Worm (Caenorhabditis elegans) whole organism, L4 larva: ENCODE measurements around the gene C50B8.4.

ENCODE experiments used
- F37D6.2 ChIP-seq: sonication (generic microtip); optimal IDR thresholded peaks from 2 replicates; lab custom pipeline; 2016; ENCODE audit warnings: mild to moderate bottlenecking, missing genetic modification characterization, missing compliant biosample characterization
- T20F7.1 ChIP-seq: fragments of 200-800 bp; sonication (Bioruptor generic); optimal IDR thresholded peaks from 2 replicates; lab custom pipeline; 2018; ENCODE audit warnings: mild to moderate bottlenecking, missing genetic modification characterization, missing compliant biosample characterization
- T26A8.4 ChIP-seq: fragments of 200-800 bp; sonication (Bioruptor generic); IDR thresholded peaks from 2 replicates; pipeline ENCODE4 v1.3.6; 2022; ENCODE audit warnings: missing genetic modification characterization, missing compliant biosample characterization
- Y5F2A.4 ChIP-seq: fragments of 200-800 bp; sonication (Bioruptor generic); optimal IDR thresholded peaks from 2 replicates; lab custom pipeline; 2018; ENCODE audit warnings: mild to moderate bottlenecking, missing genetic modification characterization, missing compliant biosample characterization
- aha-1 ChIP-seq: fragments of 150-350 bp; peaks from one replicate; lab custom pipeline; 2014; ENCODE audit warnings: missing biosample characterization, missing genetic modification characterization
- aly-2 ChIP-seq: sonication (generic microtip); optimal IDR thresholded peaks from 2 replicates; lab custom pipeline; 2018; ENCODE audit warnings: missing biosample characterization, missing genetic modification characterization
- arid-1 ChIP-seq: fragments of 200-800 bp; sonication (Bioruptor generic); conservative IDR thresholded peaks from 2 replicates; pipeline ENCODE4 v1.3.6; 2022; ENCODE audit warnings: missing genetic modification reagents, missing genetic modification characterization, missing compliant biosample characterization
- ceh-20 ChIP-seq: fragments of 200-800 bp; sonication (Bioruptor generic); IDR thresholded peaks from 2 replicates; pipeline ENCODE4 v1.3.6; 2022; ENCODE audit warnings: missing genetic modification reagents, missing genetic modification characterization, missing compliant biosample characterization
- ceh-28 ChIP-seq: fragments of 150-350 bp; optimal IDR thresholded peaks from 2 replicates; lab custom pipeline; 2014; ENCODE audit warnings: missing biosample characterization, missing genetic modification reagents, missing genetic modification characterization
- ceh-32 ChIP-seq: sonication (generic microtip); optimal IDR thresholded peaks from 2 replicates; lab custom pipeline; 2016; ENCODE audit warnings: mild to moderate bottlenecking, missing genetic modification characterization, missing compliant biosample characterization; ENCODE audit not compliant: poor library complexity
- ceh-44 ChIP-seq: fragments of 200-800 bp; sonication (Bioruptor generic); IDR thresholded peaks from 2 replicates; pipeline ENCODE4 v1.3.6; 2022; ENCODE audit warnings: missing genetic modification reagents, missing genetic modification characterization, missing compliant biosample characterization
- ceh-62 ChIP-seq: sonication (generic microtip); optimal IDR thresholded peaks from 2 replicates; lab custom pipeline; 2017; ENCODE audit warnings: missing biosample characterization, missing genetic modification characterization
- ctbp-1 ChIP-seq: fragments of 200-800 bp; sonication (Bioruptor generic); IDR thresholded peaks from 2 replicates; pipeline ENCODE4 v1.3.6; 2022; ENCODE audit warnings: missing genetic modification reagents, missing genetic modification characterization, missing compliant biosample characterization
- daf-16 ChIP-seq, 3 experiments: sonication (generic microtip); optimal IDR thresholded peaks; 2 replicates each; lab custom pipeline; 2016 to 2017; ENCODE audit warnings: missing genetic modification characterization in 3 of 3, missing genetic modification reagents in 3 of 3, mild to moderate bottlenecking in 2 of 3, missing compliant biosample characterization in 2 of 3, missing biosample characterization in 1 of 3, moderate library complexity in 1 of 3
- daf-19 ChIP-seq: fragments of 200-800 bp; sonication (Bioruptor generic); conservative IDR thresholded peaks from 2 replicates; pipeline ENCODE4 v1.3.6; 2022; ENCODE audit warnings: missing genetic modification characterization, missing compliant biosample characterization
- dmd-8 ChIP-seq: fragments of 200-800 bp; sonication (Bioruptor generic); IDR thresholded peaks from 2 replicates; pipeline ENCODE4 v1.3.6; 2022; ENCODE audit warnings: missing genetic modification characterization, missing compliant biosample characterization
- dmd-9 ChIP-seq: fragments of 200-800 bp; sonication (Bioruptor generic); IDR thresholded peaks from 2 replicates; pipeline ENCODE4 v1.3.6; 2022; ENCODE audit warnings: missing genetic modification reagents, missing genetic modification characterization, missing compliant biosample characterization
- dpl-1 ChIP-seq: fragments of 150-350 bp; optimal IDR thresholded peaks from 2 replicates; lab custom pipeline; 2014; ENCODE audit warnings: missing biosample characterization, missing genetic modification reagents, missing genetic modification characterization
- duxl-1 ChIP-seq: sonication (generic microtip); optimal IDR thresholded peaks from 2 replicates; lab custom pipeline; 2016; ENCODE audit warnings: mild to moderate bottlenecking, missing genetic modification characterization, moderate library complexity, missing compliant biosample characterization; ENCODE audit not compliant: poor library complexity
- dve-1 ChIP-seq: sonication (generic microtip); optimal IDR thresholded peaks from 2 replicates; lab custom pipeline; 2017; ENCODE audit warnings: antibody characterized with exemption, mild to moderate bottlenecking, missing genetic modification characterization, missing compliant biosample characterization; ENCODE audit not compliant: insufficient read depth
- hif-1 ChIP-seq, 2 experiments: sonication (generic microtip); optimal IDR thresholded peaks; 2 replicates each; lab custom pipeline; 2016 to 2017; ENCODE audit warnings: missing compliant biosample characterization in 2 of 2, missing genetic modification characterization in 2 of 2, missing genetic modification reagents in 2 of 2, missing genotype in 2 of 2, mild to moderate bottlenecking in 1 of 2
- hlh-30 ChIP-seq: sonication (generic microtip); optimal IDR thresholded peaks from 2 replicates; lab custom pipeline; 2017; ENCODE audit warnings: antibody characterized with exemption, mild to moderate bottlenecking, missing genetic modification characterization, missing compliant biosample characterization; ENCODE audit not compliant: insufficient read depth
- jun-1 ChIP-seq: fragments of 150-350 bp; optimal IDR thresholded peaks from 2 replicates; lab custom pipeline; 2014; ENCODE audit warnings: missing biosample characterization, missing genetic modification reagents, missing genetic modification characterization
- lin-38 ChIP-seq: fragments of 200-800 bp; sonication (Bioruptor generic); IDR thresholded peaks from 2 replicates; pipeline ENCODE4 v1.3.6; 2022; ENCODE audit warnings: missing genetic modification reagents, missing genetic modification characterization, missing compliant biosample characterization
- lir-3 ChIP-seq: sonication (generic microtip); optimal IDR thresholded peaks from 2 replicates; lab custom pipeline; 2016; ENCODE audit warnings: mild to moderate bottlenecking, missing genetic modification characterization, missing compliant biosample characterization
- lsy-2 ChIP-seq, 2 experiments: fragments of 150-350 bp in 1 of 2; sonication (generic microtip) in 1 of 2; optimal IDR thresholded peaks; 2 replicates each; lab custom pipeline; 2014 to 2017; ENCODE audit warnings: missing biosample characterization in 2 of 2, missing genetic modification characterization in 2 of 2
- madf-5 ChIP-seq, 2 experiments: fragments of 200-800 bp; sonication (Bioruptor generic); IDR thresholded peaks; 2 replicates each; pipeline ENCODE4 v1.3.6; 2022; ENCODE audit warnings: missing compliant biosample characterization in 2 of 2, missing genetic modification characterization in 2 of 2
- madf-9 ChIP-seq: fragments of 200-800 bp; sonication (Bioruptor generic); conservative IDR thresholded peaks from 2 replicates; pipeline ENCODE4 v1.3.6; 2022; ENCODE audit warnings: missing genetic modification reagents, missing genetic modification characterization, missing compliant biosample characterization
- mdl-1 ChIP-seq, 2 experiments: fragments of 150-350 bp in 1 of 2; sonication (generic microtip) in 1 of 2; optimal IDR thresholded peaks; 2 replicates each; lab custom pipeline; 2014 to 2017; ENCODE audit warnings: missing biosample characterization in 2 of 2, missing genetic modification characterization in 2 of 2
- mep-1 ChIP-seq: fragments of 150-350 bp; sonication (generic microtip); optimal IDR thresholded peaks from 3 replicates; lab custom pipeline; 2014; ENCODE audit warnings: missing biosample characterization, missing genetic modification characterization
- mes-2 ChIP-seq: sonication (generic microtip); optimal IDR thresholded peaks from 2 replicates; lab custom pipeline; 2016; ENCODE audit warnings: missing genotype, mild to moderate bottlenecking, missing genetic modification characterization, missing compliant biosample characterization; ENCODE audit not compliant: poor library complexity, severe bottlenecking
- nhr-10 ChIP-seq: fragments of 150-350 bp; optimal IDR thresholded peaks from 2 replicates; lab custom pipeline; 2014; ENCODE audit warnings: missing biosample characterization, missing genetic modification characterization
- nhr-102 ChIP-seq: sonication (generic microtip); optimal IDR thresholded peaks from 2 replicates; lab custom pipeline; 2016; ENCODE audit warnings: mild to moderate bottlenecking, missing genetic modification characterization, moderate library complexity, missing compliant biosample characterization
- nhr-237 ChIP-seq: sonication (generic microtip); optimal IDR thresholded peaks from 2 replicates; lab custom pipeline; 2017; ENCODE audit warnings: missing biosample characterization, missing genetic modification characterization
- nhr-28 ChIP-seq: fragments of 150-350 bp; optimal IDR thresholded peaks from 2 replicates; lab custom pipeline; 2014; ENCODE audit warnings: missing biosample characterization, missing genetic modification characterization
- nhr-6 ChIP-seq: fragments of 150-350 bp; optimal IDR thresholded peaks from 2 replicates; lab custom pipeline; 2014; ENCODE audit warnings: missing biosample characterization, missing genetic modification characterization
- nhr-76 ChIP-seq: fragments of 150-350 bp; optimal IDR thresholded peaks from 2 replicates; lab custom pipeline; 2014; ENCODE audit warnings: missing biosample characterization, missing genetic modification characterization
- pqm-1 ChIP-seq: sonication (generic microtip); optimal IDR thresholded peaks from 2 replicates; lab custom pipeline; 2017; ENCODE audit warnings: missing biosample characterization, missing genetic modification characterization
- rbr-2 ChIP-seq: sonication (generic microtip); optimal IDR thresholded peaks from 2 replicates; lab custom pipeline; 2016; ENCODE audit warnings: missing genotype, missing genetic modification characterization, missing compliant biosample characterization
- spr-1 ChIP-seq: sonication (generic microtip); optimal IDR thresholded peaks from 2 replicates; lab custom pipeline; 2016; ENCODE audit warnings: mild to moderate bottlenecking, missing genetic modification characterization, missing compliant biosample characterization
- spr-3 ChIP-seq: fragments of 200-800 bp; sonication (Bioruptor generic); optimal IDR thresholded peaks from 2 replicates; lab custom pipeline; 2018; ENCODE audit warnings: mild to moderate bottlenecking, missing genetic modification characterization, missing compliant biosample characterization
- tag-97 ChIP-seq: fragments of 200-800 bp; sonication (Bioruptor generic); IDR thresholded peaks from 2 replicates; pipeline ENCODE4 v1.3.6; 2022; ENCODE audit warnings: missing genetic modification characterization, missing compliant biosample characterization
- unc-130 ChIP-seq: sonication (generic microtip); optimal IDR thresholded peaks from 2 replicates; lab custom pipeline; 2016; ENCODE audit warnings: missing genetic modification reagents, missing genetic modification characterization, missing compliant biosample characterization
- vab-7 ChIP-seq: fragments of 200-800 bp; sonication (Bioruptor generic); IDR thresholded peaks from 2 replicates; pipeline ENCODE4 v1.3.6; 2022; ENCODE audit warnings: missing genetic modification reagents, missing genetic modification characterization, missing compliant biosample characterization
- zfp-2 ChIP-seq: sonication (generic microtip); optimal IDR thresholded peaks from 2 replicates; lab custom pipeline; 2016; ENCODE audit warnings: mild to moderate bottlenecking, missing genetic modification characterization, missing compliant biosample characterization
- zfp-3 ChIP-seq: fragments of 200-800 bp; sonication (Bioruptor generic); conservative IDR thresholded peaks from 2 replicates; pipeline ENCODE4 v1.3.6; 2022; ENCODE audit warnings: missing genetic modification reagents, missing genetic modification characterization, missing compliant biosample characterization

C50B8.4 gene

DNA sequence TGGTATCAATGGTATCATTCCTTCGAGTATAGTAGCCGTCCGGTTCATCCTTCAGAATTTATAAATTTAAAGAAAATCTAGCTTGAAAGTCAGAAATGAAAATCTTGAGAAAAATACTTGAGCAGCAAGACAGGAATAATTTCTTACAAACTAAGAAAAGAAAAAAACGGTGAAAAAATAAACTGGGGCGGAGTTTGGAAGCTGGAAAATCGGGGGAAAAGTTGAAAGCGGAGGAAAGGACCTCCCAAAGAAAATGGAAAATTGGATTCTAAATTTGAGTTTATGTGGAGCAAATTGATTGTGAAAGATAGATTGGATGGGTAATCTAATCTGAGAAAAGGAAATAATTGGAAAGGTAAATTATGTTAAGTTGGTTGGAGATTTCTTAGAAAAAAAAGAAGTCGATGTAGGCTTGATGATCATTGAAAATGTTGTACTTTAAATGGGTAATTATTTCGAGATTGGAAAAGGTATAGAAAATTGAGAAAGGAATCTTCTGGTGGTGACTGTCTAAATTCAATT is 35.7 kb upstream of the C50B8.4 start, which contains the start of gene frpr-5:
Gene frpr-5 (minus strand): TSS at position 51 of the 522 bp plus-strand sequence.
- no peak for TF ChIP-seq dpl-1 (GFP tag; lab: Kevin White, UChicago)
- no peak for TF ChIP-seq daf-19 (GFP tag; lab: Robert Waterston, UW)
- no peak for TF ChIP-seq ceh-32 (tag; lab: Kevin White, UChicago)

DNA sequence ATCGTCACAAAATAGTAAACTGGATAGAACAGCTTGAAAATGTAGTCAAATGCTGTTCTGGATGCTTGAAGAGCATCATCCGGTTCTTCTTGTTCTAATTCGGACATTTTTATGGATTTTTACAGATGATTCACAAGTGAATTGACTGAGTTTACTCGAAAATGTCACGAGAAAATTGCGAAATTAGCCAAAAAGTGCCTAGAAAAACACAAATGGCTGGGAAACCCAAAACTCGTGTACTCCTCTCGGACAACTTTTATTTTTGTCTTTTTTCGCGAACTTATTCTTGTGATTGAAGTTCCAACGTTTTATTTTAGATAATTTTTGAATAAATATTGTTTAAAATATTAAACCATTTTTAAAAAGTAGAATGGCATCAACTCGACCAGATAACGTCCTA is 20.2 kb upstream of the C50B8.4 start, which contains the start of the genes C56A3.4 and C56A3.5:
Gene C56A3.4 (minus strand): TSS at position 154 of the 400 bp plus-strand sequence.
Gene C56A3.5 (plus strand): TSS at position 367 of the 400 bp plus-strand sequence.
- TF ChIP-seq hlh-30 (tag; lab: Kevin White, UChicago) (peak; percentile 88), jun-1 (tag; lab: Kevin White, UChicago) (no peak), T26A8.4 (no peak), hif-1 (tag; optimal IDR thresholded peaks at IDR 0.05; lab: Kevin White, UChicago) (peak in 1 of 2 experiments; percentile 78), nhr-6 (tag; lab: Kevin White, UChicago) (peak; percentile 78), dmd-8 (GFP tag; lab: Robert Waterston, UW) (no peak), mep-1 (peak; percentile 49), tag-97 (GFP tag; lab: Robert Waterston, UW) (no peak), nhr-28 (tag; lab: Kevin White, UChicago) (no peak), zfp-3 (no peak), spr-1 (tag; lab: Kevin White, UChicago) (no peak), ctbp-1 (GFP tag; lab: Robert Waterston, UW) (no peak), madf-5 (GFP tag; IDR thresholded peaks at IDR 0.05; lab: Robert Waterston, UW) (no peak), mes-2 (peak; percentile 94), ceh-44 (GFP tag; lab: Robert Waterston, UW) (no peak), vab-7 (GFP tag; lab: Robert Waterston, UW) (no peak), spr-3 (no peak), F37D6.2 (tag; lab: Kevin White, UChicago) (no peak), dve-1 (peak; percentile 1), nhr-102 (tag; lab: Kevin White, UChicago) (no peak), zfp-2 (tag; lab: Kevin White, UChicago) (no peak), lin-38 (GFP tag; lab: Robert Waterston, UW) (peak; percentile 57), aha-1 (peak; percentile 74), nhr-237 (no peak), pqm-1 (tag; lab: Kevin White, UChicago) (no peak), arid-1 (GFP tag; lab: Robert Waterston, UW) (no peak), ceh-20 (GFP tag; lab: Robert Waterston, UW) (no peak), duxl-1 (tag; lab: Kevin White, UChicago) (no peak), mdl-1 (tag; optimal IDR thresholded peaks at IDR 0.05; lab: Kevin White, UChicago) (no peak), dmd-9 (GFP tag; lab: Robert Waterston, UW) (no peak), ceh-62 (tag; lab: Kevin White, UChicago) (no peak), dpl-1 (GFP tag; lab: Kevin White, UChicago) (peak; percentile 61), aly-2 (tag; lab: Kevin White, UChicago) (no peak), lsy-2 (tag; optimal IDR thresholded peaks at IDR 0.05; lab: Kevin White, UChicago) (peak in 1 of 2 experiments; percentile 78), T20F7.1 (GFP tag; lab: Kevin White, UChicago) (peak; percentile 68), daf-16 (GFP tag; optimal IDR thresholded peaks at IDR 0.05; lab: Kevin White, UChicago) (no peak), daf-16 (tag; optimal IDR thresholded peaks at IDR 0.05; lab: Kevin White, UChicago) (no peak), rbr-2 (tag; lab: Kevin White, UChicago) (peak; percentile 14), nhr-76 (tag; lab: Kevin White, UChicago) (no peak), madf-9 (no peak), unc-130 (GFP tag; lab: Kevin White, UChicago) (peak; percentile 25), lir-3 (tag; lab: Kevin White, UChicago) (no peak), ceh-28 (tag; lab: Kevin White, UChicago) (no peak), Y5F2A.4 (GFP tag; lab: Kevin White, UChicago) (no peak), nhr-10 (no peak)
